Worm (Caenorhabditis elegans) whole organism, mixed stage, embryonic: ENCODE results near the gene srt-3.

Experiments
- hlh-1 ChIP-seq: fragments of 150-350 bp; optimal IDR thresholded peaks from 2 replicates; lab custom pipeline; 2014; ENCODE audit warnings: missing biosample characterization, missing genetic modification reagents, missing genetic modification characterization
- lsy-2 ChIP-seq: fragments of 150-350 bp; optimal IDR thresholded peaks from 2 replicates; lab custom pipeline; 2014; ENCODE audit warnings: missing biosample characterization, missing genetic modification characterization
- pha-4 ChIP-seq: fragments of 150-350 bp; optimal IDR thresholded peaks from 2 replicates; lab custom pipeline; 2018; ENCODE audit warnings: missing biosample characterization, missing genetic modification reagents, missing genetic modification characterization
- sem-2 ChIP-seq: fragments of 200-800 bp; sonication (Bioruptor generic); optimal IDR thresholded peaks from 2 replicates; lab custom pipeline; 2018; ENCODE audit warnings: mild to moderate bottlenecking, missing genetic modification characterization, missing compliant biosample characterization
- sptf-1 ChIP-seq: sonication (generic microtip); optimal IDR thresholded peaks from 2 replicates; lab custom pipeline; 2017; ENCODE audit warnings: mild to moderate bottlenecking, missing genetic modification characterization, moderate library complexity, missing compliant biosample characterization
- ztf-11 ChIP-seq: fragments of 150-350 bp; optimal IDR thresholded peaks from 2 replicates; lab custom pipeline; 2014; ENCODE audit warnings: missing biosample characterization, missing genetic modification characterization

DNA sequence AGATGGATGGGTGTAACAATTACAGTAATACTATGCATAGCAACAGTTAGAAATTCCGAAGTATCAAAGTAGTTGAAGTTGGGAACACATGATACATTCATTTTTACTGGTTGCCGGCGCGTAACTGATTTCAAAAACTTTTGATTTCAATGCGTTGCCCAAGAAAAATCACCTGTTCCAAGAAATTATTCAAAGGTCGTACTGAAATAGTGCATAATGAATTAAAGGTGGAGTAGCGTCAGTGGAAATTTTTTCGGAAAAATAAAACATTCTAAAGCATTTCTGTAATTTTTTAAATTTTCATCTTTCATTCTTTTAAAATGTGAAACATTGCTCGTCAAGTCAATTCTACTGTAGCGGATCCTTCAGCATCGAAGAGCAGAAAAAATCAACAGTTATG, 19.7 kb downstream of the srt-3 start, which contains the start of gene srh-204:
- TF ChIP-seq hlh-1 (no peak), ztf-11 (tag; lab: Kevin White, UChicago) (no peak), pha-4 (tag; lab: Kevin White, UChicago) (no peak), sem-2 (GFP tag; lab: Kevin White, UChicago) (no peak), sptf-1 (no peak), lsy-2 (no peak)
